Worm (Caenorhabditis elegans) whole organism, L1 larva: ENCODE results near the gene F26A10.2.

Experiments
- lin-15B ChIP-seq: fragments of 150-350 bp; sonication (generic microtip); optimal IDR thresholded peaks from 3 replicates; lab custom pipeline; 2014; ENCODE audit warnings: missing biosample characterization, missing genetic modification characterization
- rnt-1 ChIP-seq: sonication (generic microtip); optimal IDR thresholded peaks from 2 replicates; lab custom pipeline; 2016; ENCODE audit warnings: mild to moderate bottlenecking, missing genetic modification characterization, moderate library complexity, missing compliant biosample characterization

DNA sequence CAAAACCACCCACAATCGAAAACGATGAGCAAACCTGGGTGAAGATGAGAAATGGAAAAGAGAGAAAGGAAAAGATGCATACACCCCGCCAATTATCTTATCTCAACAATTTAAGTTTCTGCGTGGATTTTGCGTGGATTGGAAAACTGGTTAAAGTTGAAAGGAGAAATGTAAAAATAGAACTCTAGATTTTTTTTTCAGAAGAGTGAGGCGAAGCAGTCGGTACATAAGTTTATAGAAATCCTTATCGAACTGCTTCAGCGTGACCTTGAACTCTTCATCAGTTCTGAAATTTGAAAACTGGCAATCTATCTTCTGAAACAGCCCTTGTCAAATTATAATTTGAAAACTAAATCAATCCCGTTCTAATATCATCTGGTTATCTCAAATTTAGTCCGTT, 43.9 kb upstream of the F26A10.2 start, which contains the start of gene clik-2:
- TF ChIP-seq lin-15B (no peak), rnt-1 (tag; lab: Kevin White, UChicago) (no peak)
